Fruit fly (Drosophila melanogaster) whole organism, prepupa: ENCODE data around the gene Ire1.
A peak's percentile ranks its signal among the peaks of the same experiment; 100 is the strongest.

ENCODE experiments used
- CG10631 ChIP-seq: fragments of 200-800 bp; sonication (Bioruptor generic); optimal IDR thresholded peaks from 2 replicates; lab custom pipeline; 2016; ENCODE audit warnings: missing biosample characterization, missing genetic modification characterization
- CG10669 ChIP-seq: fragments of 200-800 bp; sonication (Bioruptor generic); optimal IDR thresholded peaks from 3 replicates; lab custom pipeline; 2018; ENCODE audit warnings: missing biosample characterization, mild to moderate bottlenecking, missing genetic modification characterization, moderate library complexity
- CG11294 ChIP-seq: fragments of 200-800 bp; sonication (Bioruptor generic); IDR thresholded peaks from 2 replicates; pipeline ENCODE4 v1.3.6; 2022; ENCODE audit warnings: missing biosample characterization, missing genetic modification characterization
- CG11762 ChIP-seq: fragments of 200-800 bp; sonication (Bioruptor generic); optimal IDR thresholded peaks from 3 replicates; lab custom pipeline; 2016; ENCODE audit warnings: missing biosample characterization, missing genetic modification characterization; ENCODE audit not compliant: insufficient read depth
- CG11902 ChIP-seq: fragments of 200-800 bp; sonication (Bioruptor generic); optimal IDR thresholded peaks from 3 replicates; lab custom pipeline; 2016; ENCODE audit warnings: missing biosample characterization, missing genetic modification characterization
- CG15336 ChIP-seq: fragments of 200-800 bp; sonication (Bioruptor generic); IDR thresholded peaks from 2 replicates; pipeline ENCODE4 v1.3.6; 2022; ENCODE audit warnings: missing biosample characterization, missing genetic modification characterization
- CG1621 ChIP-seq: fragments of 200-800 bp; sonication (Bioruptor generic); optimal IDR thresholded peaks from 3 replicates; lab custom pipeline; 2018; ENCODE audit warnings: missing biosample characterization, mild to moderate bottlenecking, missing genetic modification characterization
- CG3032 ChIP-seq: fragments of 200-800 bp; optimal IDR thresholded peaks from 2 replicates; lab custom pipeline; 2019; ENCODE audit warnings: missing biosample characterization, mild to moderate bottlenecking, missing genetic modification characterization, moderate library complexity
- CG31627 ChIP-seq: fragments of 200-800 bp; sonication (Bioruptor generic); optimal IDR thresholded peaks from 3 replicates; lab custom pipeline; 2016; ENCODE audit warnings: missing biosample characterization, missing genetic modification characterization
- CG32006 ChIP-seq: fragments of 200-800 bp; sonication (Bioruptor generic); optimal IDR thresholded peaks from 3 replicates; lab custom pipeline; 2017; ENCODE audit warnings: missing biosample characterization, mild to moderate bottlenecking, missing genetic modification characterization
- CG34406 ChIP-seq: fragments of 200-800 bp; sonication (Bioruptor generic); optimal IDR thresholded peaks from 3 replicates; lab custom pipeline; 2016; ENCODE audit warnings: missing biosample characterization, missing genetic modification characterization
- CG3919 ChIP-seq: fragments of 200-800 bp; sonication (Bioruptor generic); optimal IDR thresholded peaks from 3 replicates; lab custom pipeline; 2016; ENCODE audit warnings: missing biosample characterization, missing genetic modification characterization
- CG6163 ChIP-seq: fragments of 200-800 bp; sonication (Bioruptor generic); IDR thresholded peaks from 3 replicates; pipeline ENCODE4 v1.3.6; 2022; ENCODE audit warnings: missing biosample characterization, missing genetic modification characterization
- CG6276 ChIP-seq: fragments of 200-800 bp; sonication (Bioruptor generic); optimal IDR thresholded peaks from 2 replicates; lab custom pipeline; 2017; ENCODE audit warnings: missing biosample characterization, mild to moderate bottlenecking, missing genetic modification characterization
- CG6808 ChIP-seq: fragments of 200-800 bp; sonication (Bioruptor generic); optimal IDR thresholded peaks from 3 replicates; lab custom pipeline; 2017; ENCODE audit warnings: missing biosample characterization, missing genetic modification characterization, mild to moderate bottlenecking, moderate library complexity, missing genetic modification reagents
- CG6854 ChIP-seq: fragments of 200-800 bp; sonication (Bioruptor generic); optimal IDR thresholded peaks from 2 replicates; lab custom pipeline; 2017; ENCODE audit warnings: missing biosample characterization, mild to moderate bottlenecking, missing genetic modification characterization
- CG7368 ChIP-seq: fragments of 200-800 bp; sonication (Bioruptor generic); optimal IDR thresholded peaks from 3 replicates; lab custom pipeline; 2016; ENCODE audit warnings: missing biosample characterization, missing genetic modification characterization
- CG8119 ChIP-seq: fragments of 200-800 bp; sonication (Bioruptor generic); IDR thresholded peaks from 3 replicates; pipeline ENCODE4 v1.3.6; 2022; ENCODE audit warnings: missing biosample characterization, missing genetic modification characterization
- CG8319 ChIP-seq: fragments of 200-800 bp; sonication (Bioruptor generic); optimal IDR thresholded peaks from 3 replicates; lab custom pipeline; 2016; ENCODE audit warnings: missing biosample characterization, missing genetic modification characterization
- CG8632 ChIP-seq: fragments of 200-800 bp; sonication (Bioruptor generic); optimal IDR thresholded peaks from 3 replicates; lab custom pipeline; 2016; ENCODE audit warnings: missing biosample characterization, missing genetic modification characterization
- Eip78C ChIP-seq: fragments of 200-800 bp; sonication (Bioruptor generic); peaks from one replicate; lab custom pipeline; 2016; ENCODE audit warnings: missing biosample characterization, missing genetic modification characterization
- Eip93F ChIP-seq: fragments of 200-800 bp; sonication (Bioruptor generic); optimal IDR thresholded peaks from 2 replicates; lab custom pipeline; 2016; ENCODE audit warnings: missing biosample characterization, mild to moderate bottlenecking, missing genetic modification characterization
- Ets21C ChIP-seq: fragments of 200-800 bp; sonication (Bioruptor generic); optimal IDR thresholded peaks from 3 replicates; lab custom pipeline; 2016; ENCODE audit warnings: missing biosample characterization, missing genetic modification characterization
- Gug ChIP-seq: fragments of 200-800 bp; sonication (Bioruptor generic); IDR thresholded peaks from 2 replicates; pipeline ENCODE4 v1.3.6; 2022; ENCODE audit warnings: missing biosample characterization, missing genetic modification characterization
- Hr38 ChIP-seq: sonication (Bioruptor generic); optimal IDR thresholded peaks from 2 replicates; lab custom pipeline; 2016; ENCODE audit warnings: missing biosample characterization, missing genetic modification characterization
- Hr39 ChIP-seq: fragments of 200-800 bp; sonication (Bioruptor generic); optimal IDR thresholded peaks from 2 replicates; lab custom pipeline; 2016; ENCODE audit warnings: missing biosample characterization, missing genetic modification characterization
- Hr4 ChIP-seq: fragments of 200-800 bp; sonication (Bioruptor generic); optimal IDR thresholded peaks from 3 replicates; lab custom pipeline; 2016; ENCODE audit warnings: missing biosample characterization, missing genetic modification characterization
- Lpt ChIP-seq: fragments of 200-800 bp; sonication (Bioruptor generic); optimal IDR thresholded peaks from 3 replicates; lab custom pipeline; 2016; ENCODE audit warnings: missing biosample characterization, missing genetic modification characterization
- Met ChIP-seq: fragments of 200-800 bp; sonication (Bioruptor generic); optimal IDR thresholded peaks from 3 replicates; lab custom pipeline; 2016; ENCODE audit warnings: missing biosample characterization, missing genetic modification characterization
- OdsH ChIP-seq: fragments of 200-800 bp; sonication (Bioruptor generic); optimal IDR thresholded peaks from 3 replicates; lab custom pipeline; 2016; ENCODE audit warnings: missing biosample characterization, missing genetic modification characterization
- Sox14 ChIP-seq: fragments of 200-800 bp; sonication (Bioruptor generic); optimal IDR thresholded peaks from 3 replicates; lab custom pipeline; 2016; ENCODE audit warnings: missing biosample characterization, missing genetic modification characterization
- achi ChIP-seq: fragments of 200-800 bp; sonication (Bioruptor generic); optimal IDR thresholded peaks from 3 replicates; lab custom pipeline; 2016; ENCODE audit warnings: missing biosample characterization, missing genetic modification characterization
- acj6 ChIP-seq: fragments of 200-800 bp; sonication (Bioruptor generic); optimal IDR thresholded peaks from 3 replicates; lab custom pipeline; 2016; ENCODE audit warnings: missing biosample characterization, missing genetic modification characterization
- cyc ChIP-seq: fragments of 200-800 bp; sonication (Bioruptor generic); optimal IDR thresholded peaks from 3 replicates; lab custom pipeline; 2016; ENCODE audit warnings: missing biosample characterization, missing genetic modification characterization
- dac ChIP-seq: fragments of 200-800 bp; sonication (Bioruptor generic); optimal IDR thresholded peaks from 2 replicates; lab custom pipeline; 2017; ENCODE audit warnings: missing biosample characterization, mild to moderate bottlenecking, missing genetic modification characterization
- dsx ChIP-seq: fragments of 200-800 bp; optimal IDR thresholded peaks from 3 replicates; lab custom pipeline; 2019; ENCODE audit warnings: missing biosample characterization, mild to moderate bottlenecking, missing genetic modification characterization, moderate library complexity; ENCODE audit not compliant: poor library complexity, severe bottlenecking
- eg ChIP-seq: fragments of 200-800 bp; sonication (Bioruptor generic); IDR thresholded peaks from 3 replicates; pipeline ENCODE4 v1.3.6; 2022; ENCODE audit warnings: missing biosample characterization, missing genetic modification characterization
- esn ChIP-seq: fragments of 200-800 bp; sonication (Bioruptor generic); optimal IDR thresholded peaks from 2 replicates; lab custom pipeline; 2016; ENCODE audit warnings: missing biosample characterization, mild to moderate bottlenecking, missing genetic modification characterization, moderate library complexity
- fd59A ChIP-seq: fragments of 200-800 bp; sonication (Bioruptor generic); optimal IDR thresholded peaks from 2 replicates; lab custom pipeline; 2017; ENCODE audit warnings: missing biosample characterization, mild to moderate bottlenecking, missing genetic modification characterization, missing genetic modification reagents
- fd85E ChIP-seq: fragments of 200-800 bp; sonication (Bioruptor generic); optimal IDR thresholded peaks from 3 replicates; lab custom pipeline; 2016; ENCODE audit warnings: missing biosample characterization, missing genetic modification characterization
- fkh ChIP-seq: fragments of 200-800 bp; sonication (Bioruptor generic); optimal IDR thresholded peaks from 3 replicates; lab custom pipeline; 2017; ENCODE audit warnings: missing biosample characterization, mild to moderate bottlenecking, missing genetic modification characterization, moderate library complexity
- lz ChIP-seq: fragments of 200-800 bp; sonication (Bioruptor generic); optimal IDR thresholded peaks from 3 replicates; lab custom pipeline; 2016; ENCODE audit warnings: missing biosample characterization, missing genetic modification characterization
- net ChIP-seq: fragments of 200-800 bp; sonication (Bioruptor generic); optimal IDR thresholded peaks from 3 replicates; lab custom pipeline; 2016; ENCODE audit warnings: missing biosample characterization, missing genetic modification characterization
- pdm3 ChIP-seq: fragments of 200-800 bp; sonication (Bioruptor generic); optimal IDR thresholded peaks from 3 replicates; lab custom pipeline; 2016; ENCODE audit warnings: missing biosample characterization, missing genetic modification characterization
- salr ChIP-seq, 2 experiments: fragments of 200-800 bp; sonication (Bioruptor generic); optimal IDR thresholded peaks; 3 replicates each; lab custom pipeline; 2016 to 2018; ENCODE audit warnings: missing biosample characterization in 2 of 2, missing genetic modification characterization in 2 of 2, mild to moderate bottlenecking in 1 of 2
- spab ChIP-seq: fragments of 200-800 bp; sonication (Bioruptor generic); optimal IDR thresholded peaks from 2 replicates; lab custom pipeline; 2017; ENCODE audit warnings: missing biosample characterization, mild to moderate bottlenecking, missing genetic modification characterization, missing genetic modification reagents
- svp ChIP-seq: fragments of 200-800 bp; sonication (Bioruptor generic); peaks from one replicate; lab custom pipeline; 2016; ENCODE audit warnings: missing biosample characterization, missing genetic modification characterization
- topi ChIP-seq: fragments of 200-800 bp; sonication (Bioruptor generic); optimal IDR thresholded peaks from 3 replicates; lab custom pipeline; 2016; ENCODE audit warnings: missing biosample characterization, missing genetic modification characterization
- vri ChIP-seq: fragments of 200-800 bp; sonication (Bioruptor generic); optimal IDR thresholded peaks from 3 replicates; lab custom pipeline; 2016; ENCODE audit warnings: missing biosample characterization, mild to moderate bottlenecking, missing genetic modification characterization

The Ire1 gene

dm6 chr3R:19901742-19902141 lies 40.7 kb upstream of the Ire1 start:
- TF ChIP-seq svp (GFP tag; lab: Kevin White, UChicago) = peak; percentile 94
- no peak for TF ChIP-seq dac (GFP tag; lab: Kevin White, UChicago)
- no peak for TF ChIP-seq pdm3 (GFP tag; lab: Kevin White, UChicago)
- TF ChIP-seq CG11762 (GFP tag; lab: Kevin White, UChicago) = no peak
- TF ChIP-seq, all 60 proteins: peak for 1

- TF ChIP-seq achi (GFP tag; lab: Kevin White, UChicago) (no peak), CG11762 (GFP tag; lab: Kevin White, UChicago) (no peak), net (GFP tag; lab: Kevin White, UChicago) (no peak), CG10631 (no peak), CG15336 (GFP tag; lab: Robert Waterston, UW) (no peak), CG34406 (no peak), vri (no peak), CG6854 (GFP tag; lab: Kevin White, UChicago) (no peak), CG3032 (tag; lab: Kevin White, UChicago) (no peak), topi (no peak), CG8319 (no peak), CG7368 (GFP tag; lab: Kevin White, UChicago) (no peak), Lpt (no peak), dsx (no peak), CG10669 (no peak), svp (GFP tag; lab: Kevin White, UChicago) (no peak)
These were observed 34.2 kb upstream of the Ire1 start for dm6 chr3R:19895305-19895704.

DNA sequence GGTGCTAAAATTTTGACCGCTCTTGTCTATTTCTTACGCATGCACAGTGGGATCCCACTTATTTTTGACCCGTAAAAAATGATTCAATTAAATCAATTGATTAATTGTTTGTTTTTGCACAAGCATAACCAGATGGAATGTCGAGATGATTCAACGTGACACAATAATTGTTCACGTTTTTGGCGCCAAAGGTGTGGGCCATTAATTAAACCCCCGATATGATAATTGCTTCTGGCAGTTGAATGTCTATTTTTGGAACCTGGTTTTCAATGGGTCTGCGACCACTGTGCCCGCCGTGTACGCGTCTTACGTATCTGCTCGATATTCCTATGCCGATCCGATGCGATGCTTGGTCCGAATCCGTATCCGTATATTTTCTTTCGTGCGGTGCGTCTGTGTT lies 31.0 kb upstream of the Ire1 start:
- TF ChIP-seq CG32006 (GFP tag; lab: Kevin White, UChicago) (peak; percentile 48), acj6 (peak; percentile 19), CG1621 (tag; lab: Kevin White, UChicago) (no peak), CG3919 (GFP tag; lab: Kevin White, UChicago) (peak; percentile 38), CG6163 (GFP tag; lab: Robert Waterston, UW) (peak; percentile 56), CG6276 (GFP tag; lab: Kevin White, UChicago) (no peak), Ets21C (GFP tag; lab: Kevin White, UChicago) (no peak), Hr4 (GFP tag; lab: Kevin White, UChicago) (peak; percentile 50), CG34406 (no peak), CG11902 (peak; percentile 6), CG10669 (peak; percentile 16), Eip78C (GFP tag; lab: Kevin White, UChicago) (peak; percentile 78), cyc (GFP tag; lab: Kevin White, UChicago) (peak; percentile 33), esn (no peak), spab (GFP tag; lab: Kevin White, UChicago) (no peak), CG31627 (GFP tag; lab: Kevin White, UChicago) (peak; percentile 35), CG8119 (GFP tag; lab: Robert Waterston, UW) (peak; percentile 58), fd85E (no peak), fkh (no peak), Eip93F (GFP tag; lab: Kevin White, UChicago) (no peak), lz (GFP tag; lab: Kevin White, UChicago) (peak; percentile 26), net (GFP tag; lab: Kevin White, UChicago) (no peak), Met (peak; percentile 34), Sox14 (peak; percentile 37), Hr38 (no peak), salr (GFP tag; optimal IDR thresholded peaks at IDR 0.05; lab: Kevin White, UChicago) (peak in 1 of 2 experiments; percentile 6), CG3032 (tag; lab: Kevin White, UChicago) (no peak), fd59A (GFP tag; lab: Kevin White, UChicago) (no peak), svp (GFP tag; lab: Kevin White, UChicago) (peak; percentile 76), vri (no peak), Hr39 (GFP tag; lab: Kevin White, UChicago) (peak; percentile 40), CG11294 (GFP tag; lab: Robert Waterston, UW) (peak; percentile 58; the same call in 1 of the 2 replicates), CG8632 (no peak), Gug (GFP tag; lab: Robert Waterston, UW) (no peak), CG6808 (no peak), CG7368 (GFP tag; lab: Kevin White, UChicago) (no peak), CG10631 (peak; percentile 43), OdsH (peak; percentile 21), eg (peak; percentile 66; the same call in 2 of the 3 replicates)
